Worm (Caenorhabditis elegans): ENCODE data around the gene Y43F8B.19.
"Not testable (repeated sequence)": the region's sequence is repeated elsewhere in the genome, so short reads cannot be mapped to it uniquely, and the experiment has no call there.

DNA sequence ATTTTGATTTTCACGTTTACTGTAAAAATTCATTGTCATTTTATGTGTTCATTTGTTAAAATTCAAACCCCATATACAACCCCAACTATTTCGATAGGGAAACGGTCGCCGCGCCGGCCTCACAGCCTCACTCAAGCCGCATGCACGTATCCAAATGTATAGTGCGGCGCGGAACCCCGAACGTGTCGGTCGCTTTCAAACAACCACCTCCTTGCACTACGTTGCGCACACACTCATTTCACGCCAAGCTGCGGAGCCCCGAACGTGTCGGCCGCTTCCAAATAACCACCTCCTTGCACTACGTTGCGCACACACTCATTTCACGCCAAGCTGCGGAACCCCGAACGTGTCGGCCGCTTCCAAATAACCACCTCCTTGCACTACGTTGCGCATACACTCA lies 45.3 kb downstream of the Y43F8B.19 start:
- TF ChIP-seq blmp-1, nhr-11, aha-1, zag-1 (tag; optimal IDR thresholded peaks at IDR 0.05): not testable (repeated sequence)
